Worm (Caenorhabditis elegans) whole organism, L3 larva: ENCODE data around the gene dur-1.

Experiments
- ceh-16 ChIP-seq: sonication (generic microtip); optimal IDR thresholded peaks from 2 replicates; lab custom pipeline; 2017; ENCODE audit warnings: missing biosample characterization, missing genetic modification characterization
- lsy-12 ChIP-seq: sonication (generic microtip); optimal IDR thresholded peaks from 2 replicates; lab custom pipeline; 2016; ENCODE audit warnings: mild to moderate bottlenecking, missing genetic modification characterization, missing compliant biosample characterization
- nhr-237 ChIP-seq: fragments of 150-350 bp; optimal IDR thresholded peaks from 2 replicates; lab custom pipeline; 2014; ENCODE audit warnings: missing biosample characterization, missing genetic modification characterization
- nhr-76 ChIP-seq: fragments of 150-350 bp; sonication (generic microtip); optimal IDR thresholded peaks from 5 replicates; lab custom pipeline; 2014; ENCODE audit warnings: missing biosample characterization, missing genetic modification characterization
- unc-62 ChIP-seq: fragments of 150-350 bp; sonication (generic microtip); optimal IDR thresholded peaks from 4 replicates; lab custom pipeline; 2014; ENCODE audit warnings: missing biosample characterization, missing genetic modification reagents, missing genetic modification characterization

- TF ChIP-seq lsy-12 (tag; lab: Kevin White, UChicago) (no peak), ceh-16 (tag; lab: Kevin White, UChicago) (no peak), nhr-237 (tag; lab: Kevin White, UChicago) (no peak), nhr-76 (tag; lab: Kevin White, UChicago) (no peak), unc-62 (GFP tag; lab: Kevin White, UChicago) (no peak)
These were observed 24.4 kb downstream of the dur-1 start, which contains the start of gene best-13 for ce11 chrIV:9903608-9904007.
